Worm (Caenorhabditis elegans) whole organism, late embryonic: ENCODE results near the gene irld-7.

Experiments used
- T23F11.4 ChIP-seq: fragments of 200-800 bp; sonication (Bioruptor generic); optimal IDR thresholded peaks from 2 replicates; lab custom pipeline; 2018; ENCODE audit warnings: mild to moderate bottlenecking, missing genetic modification characterization, missing compliant biosample characterization
- ama-1 ChIP-seq: fragments of 150-350 bp; optimal IDR thresholded peaks from 2 replicates; lab custom pipeline; 2014
- fkh-10 ChIP-seq: fragments of 150-350 bp; optimal IDR thresholded peaks from 2 replicates; lab custom pipeline; 2014; ENCODE audit warnings: missing biosample characterization, missing genetic modification reagents, missing genetic modification characterization
- pha-4 ChIP-seq: fragments of 150-350 bp; optimal IDR thresholded peaks from 2 replicates; lab custom pipeline; 2018; ENCODE audit warnings: missing biosample characterization, missing genetic modification reagents, missing genetic modification characterization
- unc-86 ChIP-seq: sonication (generic microtip); optimal IDR thresholded peaks from 2 replicates; lab custom pipeline; 2016; ENCODE audit warnings: missing genetic modification characterization, missing compliant biosample characterization

DNA sequence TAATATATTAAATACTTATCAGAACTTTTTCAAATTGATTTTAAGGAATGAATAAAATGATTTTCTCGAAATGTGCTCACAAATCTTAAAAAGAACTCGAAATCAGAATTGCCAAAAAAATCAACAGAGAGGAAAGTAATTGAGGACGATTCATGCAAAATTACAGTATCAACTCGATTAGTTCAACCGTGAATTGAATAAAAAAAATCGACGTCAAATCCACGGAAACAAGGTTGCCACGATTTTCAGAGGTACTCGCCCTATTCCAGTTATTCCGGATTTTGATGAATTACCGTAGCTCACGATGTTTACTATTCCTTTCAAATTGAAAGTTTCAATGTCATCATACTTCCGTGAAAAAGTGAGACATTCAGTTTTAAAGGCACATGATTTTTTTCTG is 12.2 kb downstream of the irld-7 start, which contains the start of gene F15B10.3:
- TF ChIP-seq unc-86 (no peak), T23F11.4 (GFP tag; lab: Kevin White, UChicago) (no peak), ama-1 (lab: Kevin White, UChicago) (no peak), pha-4 (no peak), fkh-10 (GFP tag; lab: Kevin White, UChicago) (no peak)
